Fruit fly (Drosophila melanogaster) whole organism, embryonic: ENCODE measurements around the gene RpL8.
A peak's percentile ranks its signal among the peaks of the same experiment; 100 is the strongest.

Experiments used
- ATbp ChIP-seq: fragments of 200-800 bp; sonication (Bioruptor generic); optimal IDR thresholded peaks from 2 replicates; lab custom pipeline; 2017; ENCODE audit warnings: missing biosample characterization, mild to moderate bottlenecking, missing genetic modification characterization, missing genetic modification reagents
- CG10274 ChIP-seq: fragments of 200-800 bp; sonication (Bioruptor generic); optimal IDR thresholded peaks from 3 replicates; lab custom pipeline; 2017; ENCODE audit warnings: missing biosample characterization, mild to moderate bottlenecking, missing genetic modification characterization
- CG10565 ChIP-seq: fragments of 200-800 bp; sonication (Bioruptor generic); optimal IDR thresholded peaks from 3 replicates; lab custom pipeline; 2016; ENCODE audit warnings: missing biosample characterization, mild to moderate bottlenecking, missing genetic modification characterization
- CG11093 ChIP-seq: fragments of 200-800 bp; sonication (Bioruptor generic); IDR thresholded peaks from 3 replicates; pipeline ENCODE4 v1.3.6; 2022; ENCODE audit warnings: missing biosample characterization, missing genetic modification characterization
- CG11696 ChIP-seq: fragments of 200-800 bp; sonication (Bioruptor generic); IDR thresholded peaks from 2 replicates; pipeline ENCODE4 v1.3.6; 2022; ENCODE audit warnings: missing biosample characterization, missing genetic modification characterization
- CG12155 ChIP-seq: fragments of 200-800 bp; sonication (Bioruptor generic); optimal IDR thresholded peaks from 3 replicates; lab custom pipeline; 2016; ENCODE audit warnings: missing biosample characterization, missing genetic modification characterization
- CG12219 ChIP-seq: fragments of 200-800 bp; sonication (Bioruptor generic); optimal IDR thresholded peaks from 3 replicates; lab custom pipeline; 2018; ENCODE audit warnings: missing biosample characterization, mild to moderate bottlenecking, missing genetic modification characterization
- CG12299 ChIP-seq: fragments of 200-800 bp; sonication (Bioruptor generic); optimal IDR thresholded peaks from 2 replicates; lab custom pipeline; 2018; ENCODE audit warnings: missing biosample characterization, mild to moderate bottlenecking, missing genetic modification characterization
- CG13775 ChIP-seq: fragments of 200-800 bp; sonication (Bioruptor generic); optimal IDR thresholded peaks from 3 replicates; lab custom pipeline; 2017; ENCODE audit warnings: missing biosample characterization, mild to moderate bottlenecking, missing genetic modification characterization
- CG14860 ChIP-seq: fragments of 200-800 bp; sonication (Bioruptor generic); IDR thresholded peaks from 3 replicates; pipeline ENCODE4 v1.3.6; 2022; ENCODE audit warnings: missing biosample characterization, missing genetic modification characterization; ENCODE audit not compliant: partially characterized antibody
- CG16815 ChIP-seq: fragments of 200-800 bp; sonication (Bioruptor generic); optimal IDR thresholded peaks from 3 replicates; lab custom pipeline; 2017; ENCODE audit warnings: missing biosample characterization, mild to moderate bottlenecking, missing genetic modification characterization
- CG2120 ChIP-seq: fragments of 200-800 bp; sonication (Bioruptor generic); optimal IDR thresholded peaks from 3 replicates; lab custom pipeline; 2016; ENCODE audit warnings: missing biosample characterization, missing genetic modification characterization
- CG2678 ChIP-seq: fragments of 200-800 bp; sonication (Bioruptor generic); optimal IDR thresholded peaks from 3 replicates; lab custom pipeline; 2019; ENCODE audit warnings: missing biosample characterization, mild to moderate bottlenecking, missing genetic modification characterization, moderate library complexity
- CG31388 ChIP-seq: fragments of 200-800 bp; sonication (Bioruptor generic); optimal IDR thresholded peaks from 2 replicates; lab custom pipeline; 2016; ENCODE audit warnings: missing biosample characterization, missing genetic modification characterization
- CG3726 ChIP-seq: fragments of 200-800 bp; sonication (Bioruptor generic); IDR thresholded peaks from 3 replicates; pipeline ENCODE4, ENCODE4 v1.3.6; 2022; ENCODE audit warnings: missing biosample characterization, missing genetic modification characterization
- CG43689 ChIP-seq: fragments of 200-800 bp; sonication (Bioruptor generic); IDR thresholded peaks from 2 replicates; pipeline ENCODE4 v1.3.6; 2022; ENCODE audit warnings: missing biosample characterization, missing genetic modification characterization
- CG4854 ChIP-seq: fragments of 200-800 bp; sonication (Bioruptor generic); optimal IDR thresholded peaks from 2 replicates; lab custom pipeline; 2016; ENCODE audit warnings: missing biosample characterization, missing genetic modification characterization, inconsistent platforms
- CG6175 ChIP-seq: fragments of 200-800 bp; sonication (Bioruptor generic); IDR thresholded peaks from 3 replicates; pipeline ENCODE4 v1.3.6; 2022; ENCODE audit warnings: missing biosample characterization, missing genetic modification characterization
- CG6791 ChIP-seq: fragments of 200-800 bp; sonication (Bioruptor generic); IDR thresholded peaks from 3 replicates; pipeline ENCODE4 v1.3.6; 2022; ENCODE audit warnings: missing biosample characterization, missing genetic modification characterization; ENCODE audit not compliant: partially characterized antibody
- CG8089 ChIP-seq: fragments of 200-800 bp; sonication (Bioruptor generic); optimal IDR thresholded peaks from 3 replicates; lab custom pipeline; 2016; ENCODE audit warnings: missing biosample characterization, missing genetic modification characterization
- CG9215 ChIP-seq: fragments of 200-800 bp; sonication (Bioruptor generic); IDR thresholded peaks from 2 replicates; pipeline ENCODE4 v1.3.6; 2022; ENCODE audit warnings: missing biosample characterization, missing genetic modification characterization
- Dip2 ChIP-seq: fragments of 200-800 bp; sonication (Bioruptor generic); IDR thresholded peaks from 2 replicates; pipeline ENCODE4 v1.3.6; 2022; ENCODE audit warnings: missing biosample characterization, missing genetic modification characterization
- Doc3 ChIP-seq: fragments of 200-800 bp; sonication (Bioruptor generic); IDR thresholded peaks from 3 replicates; pipeline ENCODE4 v1.3.6; 2022; ENCODE audit warnings: missing biosample characterization, missing genetic modification characterization; ENCODE audit not compliant: partially characterized antibody
- E2f2 ChIP-seq: fragments of 200-800 bp; sonication (Bioruptor generic); IDR thresholded peaks from 2 replicates; pipeline ENCODE4 v1.3.6; 2022; ENCODE audit warnings: missing biosample characterization, missing genetic modification characterization
- Eip74EF ChIP-seq, 2 experiments: fragments of 200-800 bp in 1 of 2; fragments of >200 bp in 1 of 2; sonication (Bioruptor generic) in 1 of 2; optimal IDR thresholded peaks; 2 replicates each; lab custom pipeline; 2017 to 2019; ENCODE audit warnings: missing biosample characterization in 2 of 2, missing genetic modification characterization in 2 of 2, mild to moderate bottlenecking in 1 of 2, moderate library complexity in 1 of 2
- Ets97D ChIP-seq: fragments of 200-800 bp; sonication (Bioruptor generic); optimal IDR thresholded peaks from 3 replicates; lab custom pipeline; 2016; ENCODE audit warnings: missing biosample characterization, missing genetic modification characterization
- HmgZ ChIP-seq: fragments of 200-800 bp; sonication (Bioruptor generic); optimal IDR thresholded peaks from 2 replicates; lab custom pipeline; 2018; ENCODE audit warnings: missing biosample characterization, mild to moderate bottlenecking, missing genetic modification characterization
- Hmr ChIP-seq: fragments of 200-800 bp; sonication (Bioruptor generic); optimal IDR thresholded peaks from 3 replicates; lab custom pipeline; 2017; ENCODE audit warnings: mild to moderate bottlenecking, missing biosample characterization, missing genetic modification reagents, missing genetic modification characterization
- Hsf ChIP-seq: fragments of 200-800 bp; sonication (Bioruptor generic); optimal IDR thresholded peaks from 3 replicates; lab custom pipeline; 2016; ENCODE audit warnings: missing biosample characterization, missing genetic modification characterization
- Jarid2 ChIP-seq: fragments of 200-800 bp; sonication (Bioruptor generic); optimal IDR thresholded peaks from 3 replicates; lab custom pipeline; 2017; ENCODE audit warnings: mild to moderate bottlenecking, missing biosample characterization, missing genetic modification reagents, missing genetic modification characterization
- MESR4 ChIP-seq: fragments of 200-800 bp; sonication (Bioruptor generic); optimal IDR thresholded peaks from 2 replicates; lab custom pipeline; 2018; ENCODE audit warnings: missing biosample characterization, mild to moderate bottlenecking, missing genetic modification characterization, moderate library complexity
- NC2α ChIP-seq: fragments of 200-800 bp; sonication (Bioruptor generic); optimal IDR thresholded peaks from 2 replicates; lab custom pipeline; 2016; ENCODE audit warnings: missing biosample characterization, missing genetic modification characterization
- Nf-YA ChIP-seq: fragments of 200-800 bp; sonication (Bioruptor generic); IDR thresholded peaks from 2 replicates; pipeline ENCODE4 v1.3.6; 2022; ENCODE audit warnings: missing biosample characterization, missing genetic modification characterization
- Optix ChIP-seq: fragments of 200-800 bp; sonication (Bioruptor generic); IDR thresholded peaks from 3 replicates; pipeline ENCODE4 v1.3.6; 2022; ENCODE audit warnings: missing biosample characterization, missing genetic modification characterization
- YL-1 ChIP-seq: fragments of 200-800 bp; sonication (Bioruptor generic); optimal IDR thresholded peaks from 3 replicates; lab custom pipeline; 2017; ENCODE audit warnings: missing biosample characterization, mild to moderate bottlenecking, missing genetic modification characterization
- aop ChIP-seq: fragments of 200-800 bp; sonication (Bioruptor generic); IDR thresholded peaks from 2 replicates; pipeline ENCODE4 v1.3.6; 2022; ENCODE audit warnings: missing biosample characterization, missing genetic modification characterization
- bbx ChIP-seq: fragments of 200-800 bp; sonication (Bioruptor generic); IDR thresholded peaks from 2 replicates; pipeline ENCODE4 v1.3.6; 2022; ENCODE audit warnings: missing biosample characterization, missing genetic modification characterization; ENCODE audit not compliant: partially characterized antibody
- bcd ChIP-seq: fragments of 200-800 bp; sonication (Bioruptor generic); optimal IDR thresholded peaks from 2 replicates; lab custom pipeline; 2017; ENCODE audit warnings: missing biosample characterization, mild to moderate bottlenecking, missing genetic modification characterization
- crol ChIP-seq: fragments of 200-800 bp; sonication (Bioruptor generic); IDR thresholded peaks from 2 replicates; pipeline ENCODE4 v1.3.6; 2022; ENCODE audit warnings: missing biosample characterization, missing genetic modification characterization
- gcm ChIP-seq: fragments of 200-800 bp; sonication (Bioruptor generic); optimal IDR thresholded peaks from 2 replicates; lab custom pipeline; 2019; ENCODE audit warnings: missing biosample characterization, mild to moderate bottlenecking, missing genetic modification characterization, moderate library complexity
- gem ChIP-seq: fragments of 200-800 bp; sonication (Bioruptor generic); optimal IDR thresholded peaks from 2 replicates; lab custom pipeline; 2019; ENCODE audit warnings: missing biosample characterization, mild to moderate bottlenecking, missing genetic modification characterization, moderate library complexity
- gfzf ChIP-seq: fragments of 200-800 bp; sonication (Bioruptor generic); optimal IDR thresholded peaks from 2 replicates; lab custom pipeline; 2016; ENCODE audit warnings: missing biosample characterization, mild to moderate bottlenecking, missing genetic modification characterization, moderate library complexity
- nau ChIP-seq: fragments of 200-800 bp; sonication (Bioruptor generic); optimal IDR thresholded peaks from 3 replicates; lab custom pipeline; 2017; ENCODE audit warnings: missing biosample characterization, mild to moderate bottlenecking, missing genetic modification characterization, missing genetic modification reagents
- oc ChIP-seq: fragments of 200-800 bp; sonication (Bioruptor generic); optimal IDR thresholded peaks from 2 replicates; lab custom pipeline; 2018; ENCODE audit warnings: missing biosample characterization, mild to moderate bottlenecking, missing genetic modification characterization, moderate library complexity
- ranshi ChIP-seq: fragments of 200-800 bp; sonication (Bioruptor generic); IDR thresholded peaks from 2 replicates; pipeline ENCODE4 v1.3.6; 2022; ENCODE audit warnings: missing biosample characterization, missing genetic modification characterization
- salm ChIP-seq: fragments of 200-800 bp; sonication (Bioruptor generic); optimal IDR thresholded peaks from 2 replicates; lab custom pipeline; 2018; ENCODE audit warnings: missing biosample characterization, mild to moderate bottlenecking, missing genetic modification characterization
- unc-4 ChIP-seq: fragments of 200-800 bp; sonication (Bioruptor generic); IDR thresholded peaks from 2 replicates; pipeline ENCODE4 v1.3.6; 2022; ENCODE audit warnings: missing biosample characterization, missing genetic modification characterization; ENCODE audit not compliant: partially characterized antibody
- zfh1 ChIP-seq: fragments of 200-800 bp; sonication (Bioruptor generic); IDR thresholded peaks from 3 replicates; pipeline ENCODE4 v1.3.6; 2022; ENCODE audit warnings: missing biosample characterization, missing genetic modification characterization

The RpL8 gene

DNA sequence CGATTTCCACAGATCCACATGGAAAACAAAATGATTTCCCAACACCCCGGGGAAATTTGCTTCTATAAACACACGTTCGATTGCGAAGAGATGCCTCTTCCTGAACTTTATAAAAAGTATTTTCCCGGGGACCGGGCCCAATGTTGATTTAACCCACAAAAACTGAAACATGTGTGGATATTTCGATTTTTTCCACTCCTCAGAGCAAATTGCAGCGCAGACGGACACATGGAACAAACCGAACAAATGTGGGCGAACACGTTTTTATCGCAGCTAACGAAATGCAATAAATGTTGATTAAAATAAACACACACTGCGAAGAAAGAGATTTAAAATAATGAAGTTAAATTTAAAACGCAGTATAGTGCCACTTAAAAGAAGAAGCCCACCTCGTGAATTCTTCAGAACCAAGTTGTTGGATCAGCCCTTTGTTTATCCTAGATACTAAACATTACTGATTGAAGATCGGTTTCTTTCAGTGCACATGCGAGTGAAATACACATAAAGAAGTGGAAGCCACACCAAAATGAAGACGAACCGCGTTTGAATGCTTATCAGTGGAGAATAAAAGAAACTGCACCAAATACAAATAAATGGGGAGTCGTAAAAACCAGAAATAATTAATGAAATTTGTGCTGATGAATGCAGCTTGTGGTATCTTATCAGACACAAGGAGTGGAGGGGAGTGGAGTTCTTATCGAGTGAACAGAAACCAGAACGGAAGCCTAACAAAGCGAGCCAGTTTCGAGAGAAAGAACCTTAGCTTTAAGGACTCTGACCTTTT, 4.3 kb upstream of the RpL8 start (continued):
- TF ChIP-seq CG9215 (GFP tag; lab: Robert Waterston, UW), result no peak; the same call in 1 of the 2 replicates
- peak; percentile 49 for TF ChIP-seq Jarid2 (GFP tag; lab: Kevin White, UChicago)
- TF ChIP-seq Dip2, result no peak
- peak; percentile 70 for TF ChIP-seq NC2α (GFP tag; lab: Kevin White, UChicago)
- peak; percentile 15 for TF ChIP-seq CG10565 (GFP tag; lab: Kevin White, UChicago)
- TF ChIP-seq salm (tag; lab: Kevin White, UChicago), result peak; percentile 71
- TF ChIP-seq CG6791 (GFP tag; lab: Robert Waterston, UW), result no peak
- no peak for TF ChIP-seq CG14860 (GFP tag; lab: Robert Waterston, UW)
- TF ChIP-seq MESR4 (GFP tag; lab: Kevin White, UChicago), result peak; percentile 14
- TF ChIP-seq ranshi, result peak; percentile 81
- no peak for TF ChIP-seq gfzf (GFP tag; lab: Kevin White, UChicago)
- peak; percentile 60 for TF ChIP-seq CG13775 (GFP tag; lab: Kevin White, UChicago)
- peak; percentile 15 for TF ChIP-seq CG16815 (GFP tag; lab: Kevin White, UChicago)
- peak; percentile 70 for TF ChIP-seq bcd
- TF ChIP-seq zfh1 (GFP tag; lab: Robert Waterston, UW), result peak; percentile 93
- no peak for TF ChIP-seq HmgZ (tag; lab: Kevin White, UChicago)
- peak; percentile 64 for TF ChIP-seq CG4854 (GFP tag; lab: Kevin White, UChicago)
- TF ChIP-seq nau (GFP tag; lab: Kevin White, UChicago), result peak; percentile 80
- TF ChIP-seq Ets97D, result peak; percentile 39
- TF ChIP-seq oc, result peak; percentile 89
- peak; percentile 17 for TF ChIP-seq YL-1 (GFP tag; lab: Kevin White, UChicago)
- peak; percentile 81 for TF ChIP-seq Hsf (GFP tag; lab: Kevin White, UChicago)
- peak; percentile 80 for TF ChIP-seq CG3726 (GFP tag; lab: Robert Waterston, UW)
- TF ChIP-seq CG11093 (GFP tag; lab: Robert Waterston, UW), result peak; percentile 61; the same call in 1 of the 3 replicates
- peak; percentile 69 for TF ChIP-seq CG12219 (GFP tag; lab: Kevin White, UChicago)
- TF ChIP-seq Doc3 (GFP tag; lab: Robert Waterston, UW), result 0 out of 3 replicates have a peak, but pooled peaks have one; percentile 24
- no peak for TF ChIP-seq bbx
- TF ChIP-seq E2f2 (GFP tag; lab: Robert Waterston, UW), result peak; percentile 59; the same call in 1 of the 2 replicates
- TF ChIP-seq Hmr (GFP tag; lab: Kevin White, UChicago), result peak; percentile 6
- TF ChIP-seq CG2678 (tag; lab: Kevin White, UChicago), result peak; percentile 86
- peak; percentile 90 for TF ChIP-seq gem (tag; lab: Kevin White, UChicago)
- peak; percentile 7 for TF ChIP-seq CG31388
- peak; percentile 19; the same call in 1 of the 2 replicates for TF ChIP-seq crol
- no peak for TF ChIP-seq CG12299
- peak; percentile 84 for TF ChIP-seq Nf-YA (GFP tag; lab: Robert Waterston, UW)
- TF ChIP-seq CG43689, result peak; percentile 66
- TF ChIP-seq Eip74EF (GFP tag; optimal IDR thresholded peaks at IDR 0.05; lab: Kevin White, UChicago), result peak in 1 of 2 experiments; percentile 84
- peak; percentile 8 for TF ChIP-seq CG2120 (GFP tag; lab: Kevin White, UChicago)
- TF ChIP-seq CG8089 (GFP tag; lab: Kevin White, UChicago), result peak; percentile 72
- TF ChIP-seq CG12155 (GFP tag; lab: Kevin White, UChicago), result peak; percentile 61
- peak; percentile 87 for TF ChIP-seq Optix
- no peak for TF ChIP-seq unc-4 (GFP tag; lab: Robert Waterston, UW)
- peak; percentile 68 for TF ChIP-seq CG11696 (GFP tag; lab: Robert Waterston, UW)
- peak; percentile 87 for TF ChIP-seq ATbp (GFP tag; lab: Kevin White, UChicago)
- peak; percentile 78 for TF ChIP-seq gcm (GFP tag; lab: Kevin White, UChicago)
- TF ChIP-seq CG10274, result peak; percentile 43
- 0 out of 2 replicates have a peak, but pooled peaks have one; percentile 52 for TF ChIP-seq aop (GFP tag; lab: Robert Waterston, UW)
- TF ChIP-seq CG6175 (GFP tag; lab: Robert Waterston, UW), result no peak
